Fruit fly (Drosophila melanogaster) ovary, adult (tissue): Measurements from ENCODE around the gene Rpn2.

ENCODE experiments used
- CG17801 ChIP-seq: fragments of 200-800 bp; optimal IDR thresholded peaks from 2 replicates; lab custom pipeline; 2019; ENCODE audit warnings: missing biosample characterization, mild to moderate bottlenecking, missing genetic modification characterization, moderate library complexity; ENCODE audit not compliant: partially characterized antibody

Rpn2 gene

DNA sequence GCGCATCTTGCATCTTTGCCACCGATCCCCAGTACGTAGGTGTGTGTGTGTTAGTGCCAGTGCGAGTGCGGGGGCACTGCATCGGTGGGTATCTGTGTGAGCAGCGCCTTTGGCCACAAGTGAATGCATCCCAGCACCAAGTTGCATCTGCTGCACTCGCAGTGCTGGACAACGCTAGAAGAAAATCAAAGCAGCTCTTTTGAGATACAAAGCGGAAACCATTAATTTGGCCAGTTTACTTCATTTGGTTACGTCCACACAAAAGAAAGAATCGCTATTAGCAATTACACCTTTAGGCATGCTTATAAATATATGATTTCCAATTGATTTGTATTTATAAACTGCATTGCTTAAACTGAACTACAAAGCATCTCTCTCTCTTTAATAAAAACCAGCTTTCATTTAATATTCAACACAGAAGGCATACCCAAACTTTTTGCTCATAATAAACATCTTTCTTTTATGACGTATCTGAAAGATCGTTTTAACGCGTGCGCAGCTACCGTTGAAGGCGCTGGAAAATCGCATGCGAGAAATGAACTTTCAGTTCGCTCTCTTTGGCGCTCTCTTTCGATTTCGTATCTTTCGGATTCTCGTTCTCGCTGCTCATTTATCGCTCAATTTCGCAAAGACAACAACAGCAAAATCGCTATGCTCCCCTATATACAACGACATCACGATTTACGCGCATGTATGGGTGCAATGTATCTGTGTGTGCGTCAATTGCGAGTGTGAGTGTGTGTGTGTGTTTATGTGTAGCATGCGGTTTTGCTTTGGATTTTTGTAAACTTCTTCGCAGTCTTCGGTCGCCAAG lies 53.1 kb downstream of the Rpn2 start:
- no peak for TF ChIP-seq CG17801 (GFP tag; lab: Kevin White, UChicago)
